Worm (Caenorhabditis elegans) whole organism, late embryonic: ENCODE results near the gene T13F3.4.

Source experiments
- C38D4.7 ChIP-seq: fragments of 200-800 bp; sonication (Bioruptor generic); optimal IDR thresholded peaks from 2 replicates; lab custom pipeline; 2018; ENCODE audit warnings: mild to moderate bottlenecking, missing genetic modification characterization, moderate library complexity, missing compliant biosample characterization
- K09A11.1 ChIP-seq: sonication (generic microtip); optimal IDR thresholded peaks from 2 replicates; lab custom pipeline; 2017; ENCODE audit warnings: antibody characterized with exemption, mild to moderate bottlenecking, missing genetic modification characterization, missing compliant biosample characterization; ENCODE audit not compliant: insufficient read depth
- T23F11.4 ChIP-seq: fragments of 200-800 bp; sonication (Bioruptor generic); optimal IDR thresholded peaks from 2 replicates; lab custom pipeline; 2018; ENCODE audit warnings: mild to moderate bottlenecking, missing genetic modification characterization, missing compliant biosample characterization
- ahr-1 ChIP-seq: sonication (generic microtip); optimal IDR thresholded peaks from 2 replicates; lab custom pipeline; 2016; ENCODE audit warnings: missing genetic modification characterization, missing compliant biosample characterization
- ceh-14 ChIP-seq: sonication (generic microtip); optimal IDR thresholded peaks from 2 replicates; lab custom pipeline; 2016; ENCODE audit warnings: missing genotype, missing genetic modification characterization, missing compliant biosample characterization
- ceh-22 ChIP-seq: sonication (generic microtip); optimal IDR thresholded peaks from 2 replicates; lab custom pipeline; 2017; ENCODE audit warnings: missing biosample characterization, missing genetic modification characterization
- ceh-24 ChIP-seq: sonication (generic microtip); optimal IDR thresholded peaks from 2 replicates; lab custom pipeline; 2016; ENCODE audit warnings: mild to moderate bottlenecking, missing genetic modification characterization, missing compliant biosample characterization
- ceh-31 ChIP-seq: sonication (generic microtip); optimal IDR thresholded peaks from 2 replicates; lab custom pipeline; 2016; ENCODE audit warnings: missing genetic modification characterization, missing compliant biosample characterization
- ceh-34 ChIP-seq: sonication (generic microtip); optimal IDR thresholded peaks from 2 replicates; lab custom pipeline; 2016; ENCODE audit warnings: mild to moderate bottlenecking, missing genetic modification characterization, missing compliant biosample characterization
- ceh-9 ChIP-seq: sonication (generic microtip); optimal IDR thresholded peaks from 2 replicates; lab custom pipeline; 2016; ENCODE audit warnings: mild to moderate bottlenecking, missing genetic modification characterization, inconsistent platforms, missing compliant biosample characterization
- che-1 ChIP-seq: sonication (generic microtip); optimal IDR thresholded peaks from 2 replicates; lab custom pipeline; 2016; ENCODE audit warnings: mild to moderate bottlenecking, missing genetic modification characterization, missing compliant biosample characterization
- dmd-4 ChIP-seq: sonication (generic microtip); optimal IDR thresholded peaks from 2 replicates; lab custom pipeline; 2016; ENCODE audit warnings: borderline replicate concordance, missing genetic modification characterization, missing compliant biosample characterization
- elt-4 ChIP-seq: sonication (generic microtip); optimal IDR thresholded peaks from 2 replicates; lab custom pipeline; 2016; ENCODE audit warnings: missing genetic modification characterization, missing compliant biosample characterization
- eyg-1 ChIP-seq: sonication (generic microtip); optimal IDR thresholded peaks from 2 replicates; lab custom pipeline; 2016; ENCODE audit warnings: missing genotype, missing genetic modification characterization, missing compliant biosample characterization
- hlh-13 ChIP-seq: fragments of 200-800 bp; sonication (Bioruptor generic); optimal IDR thresholded peaks from 2 replicates; lab custom pipeline; 2018; ENCODE audit warnings: mild to moderate bottlenecking, missing genetic modification characterization, missing compliant biosample characterization
- hlh-8 ChIP-seq: sonication (generic microtip); optimal IDR thresholded peaks from 2 replicates; lab custom pipeline; 2016; ENCODE audit warnings: missing genotype, missing genetic modification characterization, missing compliant biosample characterization
- lin-11 ChIP-seq: fragments of 200-800 bp; sonication (Bioruptor generic); optimal IDR thresholded peaks from 2 replicates; lab custom pipeline; 2018; ENCODE audit warnings: mild to moderate bottlenecking, missing genetic modification characterization, missing compliant biosample characterization
- madf-2 ChIP-seq: sonication (generic microtip); optimal IDR thresholded peaks from 2 replicates; lab custom pipeline; 2017; ENCODE audit warnings: missing genetic modification characterization, missing compliant biosample characterization
- mec-3 ChIP-seq: sonication (generic microtip); optimal IDR thresholded peaks from 2 replicates; lab custom pipeline; 2016; ENCODE audit warnings: borderline replicate concordance, missing genetic modification characterization, missing compliant biosample characterization
- nfya-1 ChIP-seq: sonication (generic microtip); optimal IDR thresholded peaks from 2 replicates; lab custom pipeline; 2017; ENCODE audit warnings: missing genetic modification characterization, mild to moderate bottlenecking, missing compliant biosample characterization, antibody characterized with exemption, moderate library complexity
- nhr-11 ChIP-seq: fragments of 150-350 bp; optimal IDR thresholded peaks from 2 replicates; lab custom pipeline; 2014; ENCODE audit warnings: missing biosample characterization, missing genetic modification characterization
- npax-4 ChIP-seq: sonication (generic microtip); optimal IDR thresholded peaks from 2 replicates; lab custom pipeline; 2016; ENCODE audit warnings: missing genetic modification characterization, missing compliant biosample characterization
- pag-3 ChIP-seq: sonication (generic microtip); optimal IDR thresholded peaks from 2 replicates; lab custom pipeline; 2016; ENCODE audit warnings: missing compliant biosample characterization, missing genetic modification characterization, borderline replicate concordance
- pax-1 ChIP-seq: fragments of 150-350 bp; optimal IDR thresholded peaks from 2 replicates; lab custom pipeline; 2014; ENCODE audit warnings: missing biosample characterization, missing genetic modification characterization
- pha-2 ChIP-seq: sonication (generic microtip); optimal IDR thresholded peaks from 2 replicates; lab custom pipeline; 2017; ENCODE audit warnings: mild to moderate bottlenecking, missing genetic modification characterization, missing compliant biosample characterization
- sox-2 ChIP-seq: fragments of 200-800 bp; sonication (Bioruptor generic); IDR thresholded peaks from 2 replicates; pipeline ENCODE4 v1.3.6; 2022; ENCODE audit warnings: missing genetic modification reagents, missing genetic modification characterization, missing compliant biosample characterization
- sox-4 ChIP-seq: sonication (generic microtip); optimal IDR thresholded peaks from 2 replicates; lab custom pipeline; 2017; ENCODE audit warnings: mild to moderate bottlenecking, missing genetic modification characterization, inconsistent platforms, missing compliant biosample characterization
- syd-9 ChIP-seq: sonication (generic microtip); optimal IDR thresholded peaks from 2 replicates; lab custom pipeline; 2016; ENCODE audit warnings: mild to moderate bottlenecking, missing genetic modification characterization, moderate library complexity, missing compliant biosample characterization
- tbx-2 ChIP-seq: sonication (generic microtip); optimal IDR thresholded peaks from 2 replicates; lab custom pipeline; 2016; ENCODE audit warnings: missing genetic modification characterization, missing compliant biosample characterization
- tbx-7 ChIP-seq: sonication (generic microtip); optimal IDR thresholded peaks from 2 replicates; lab custom pipeline; 2016; ENCODE audit warnings: missing genotype, missing genetic modification characterization, missing compliant biosample characterization
- unc-3 ChIP-seq, 2 experiments: fragments of 200-800 bp in 1 of 2; sonication (Bioruptor generic) in 1 of 2; sonication (generic microtip) in 1 of 2; conservative IDR thresholded peaks in 1 of 2; optimal IDR thresholded peaks in 1 of 2; 2 replicates each; pipeline versions ENCODE4 v1.3.6 to Lab custom; 2016 to 2022; ENCODE audit warnings: missing compliant biosample characterization in 2 of 2, missing genetic modification characterization in 2 of 2, missing genetic modification reagents in 1 of 2
- unc-42 ChIP-seq: sonication (generic microtip); optimal IDR thresholded peaks from 2 replicates; lab custom pipeline; 2016; ENCODE audit warnings: missing genotype, missing genetic modification characterization, missing compliant biosample characterization
- zip-5 ChIP-seq: sonication (generic microtip); optimal IDR thresholded peaks from 2 replicates; lab custom pipeline; 2016; ENCODE audit warnings: missing genetic modification characterization, missing compliant biosample characterization

The T13F3.4 gene

DNA sequence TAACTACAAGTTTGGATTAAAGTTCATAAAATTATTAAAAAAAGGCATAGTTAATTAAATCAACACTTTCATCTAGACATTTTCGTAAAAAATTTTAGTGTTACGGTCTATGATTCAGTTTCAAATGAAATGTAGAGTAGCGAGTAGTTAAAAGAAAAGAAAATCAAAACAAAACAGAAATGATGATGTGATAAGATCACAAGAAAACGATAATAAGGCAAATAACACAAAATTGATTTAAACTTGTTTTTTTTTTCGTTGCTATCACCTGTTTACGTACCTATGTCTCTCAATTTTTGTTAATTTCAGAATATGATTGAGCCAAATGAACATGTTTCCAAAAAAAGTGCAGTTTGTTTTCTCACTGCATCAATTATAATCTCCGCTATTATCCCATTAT lies 36.5 kb downstream of the T13F3.4 start, which contains the start of the genes F21H7.2 and F21H7.12:
Gene F21H7.2 (minus strand): TSS at position 101 of the 400 bp plus-strand sequence.
Gene F21H7.12 (plus strand): TSS at position 270 of the 400 bp plus-strand sequence.
- TF ChIP-seq lin-11 (tag; lab: Kevin White, UChicago) (no peak), ceh-14 (no peak)

DNA sequence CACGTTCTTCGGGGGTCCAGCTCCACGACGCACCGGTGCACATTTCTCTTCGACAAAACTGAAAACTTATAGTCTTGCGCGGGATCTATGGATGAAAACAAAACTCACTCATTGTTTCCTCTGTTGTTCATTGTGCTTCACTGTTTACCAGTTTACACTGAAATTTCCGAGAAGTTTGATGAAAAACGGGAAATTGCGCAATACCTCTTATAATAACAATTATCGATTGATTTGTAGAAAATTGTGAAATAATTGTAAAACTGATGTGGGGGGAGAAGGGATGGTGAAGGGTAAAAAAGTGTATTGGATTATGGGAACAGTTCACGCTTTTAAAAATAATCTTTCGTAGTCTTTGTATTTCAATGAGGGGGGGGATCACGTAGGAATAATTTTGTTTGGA lies 37.0 kb downstream of the T13F3.4 start:
- TF ChIP-seq pag-3 (tag; lab: Kevin White, UChicago) (no peak), ceh-9 (tag; lab: Kevin White, UChicago) (no peak)
- TF ChIP-seq, all 69 proteins: peak for 0

DNA sequence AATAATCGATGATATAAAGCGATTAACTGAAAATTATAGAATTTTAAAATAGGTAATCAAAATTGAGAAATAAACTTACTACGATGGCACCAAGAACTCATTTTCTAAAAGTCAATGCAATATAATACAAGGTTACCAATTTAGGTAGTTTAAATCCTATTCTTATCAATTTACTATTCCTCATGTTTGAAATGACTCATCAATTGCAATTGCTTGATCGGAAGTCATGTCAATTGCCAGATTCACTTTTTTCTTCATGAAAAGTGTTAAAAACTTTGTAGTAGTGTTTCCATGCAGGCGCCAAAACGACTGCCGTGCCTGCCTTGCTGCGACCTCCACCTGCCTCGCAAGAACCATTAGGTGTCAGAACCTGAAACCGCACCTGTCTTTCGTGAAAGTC lies 39.8 kb downstream of the T13F3.4 start, which contains the start of gene F11A5.13:
Gene F11A5.13 (minus strand): TSS at position 101 of the 400 bp plus-strand sequence.
- TF ChIP-seq ceh-24 (tag; lab: Kevin White, UChicago) (no peak), mec-3 (tag; lab: Kevin White, UChicago) (no peak), pag-3 (tag; lab: Kevin White, UChicago) (no peak), dmd-4 (tag; lab: Kevin White, UChicago) (no peak), pha-2 (no peak), C38D4.7 (no peak), T23F11.4 (GFP tag; lab: Kevin White, UChicago) (no peak), madf-2 (tag; lab: Kevin White, UChicago) (no peak), sox-4 (tag; lab: Kevin White, UChicago) (no peak), nfya-1 (no peak), tbx-7 (tag; lab: Kevin White, UChicago) (no peak), sox-2 (GFP tag; lab: Robert Waterston, UW) (no peak), npax-4 (tag; lab: Kevin White, UChicago) (no peak), ceh-22 (tag; lab: Kevin White, UChicago) (no peak), syd-9 (tag; lab: Kevin White, UChicago) (no peak), lin-11 (tag; lab: Kevin White, UChicago) (no peak)

DNA sequence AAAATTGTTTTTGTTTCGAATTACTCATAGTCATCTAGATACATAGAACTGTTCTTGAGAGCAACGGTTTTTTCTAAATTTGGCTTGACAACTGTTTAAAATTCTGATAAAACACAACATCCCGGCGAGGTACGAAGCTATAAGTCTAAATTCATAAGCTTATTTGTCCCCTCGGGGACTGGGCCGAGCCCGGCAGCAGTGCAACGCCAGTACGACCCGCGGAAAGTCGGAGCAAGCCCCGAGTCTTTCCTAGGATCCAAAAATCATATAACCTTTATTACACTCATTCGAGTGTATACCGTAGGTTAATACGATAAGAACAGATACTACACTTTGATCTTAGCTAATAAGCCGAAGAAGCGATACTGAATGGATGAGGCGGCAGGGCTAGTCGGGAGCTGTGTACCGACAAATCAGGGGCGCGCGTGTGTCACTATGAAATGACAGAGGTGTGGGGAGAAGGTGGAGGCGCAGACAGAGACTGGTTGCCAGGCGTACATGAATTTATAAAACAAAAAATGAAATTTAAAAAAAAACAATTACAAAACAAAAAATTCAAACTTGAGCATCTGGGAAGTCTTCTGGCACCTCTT lies 40.8 kb downstream of the T13F3.4 start:
- TF ChIP-seq ceh-22 (tag; lab: Kevin White, UChicago) = no peak
- no peak for TF ChIP-seq tbx-2 (tag; lab: Kevin White, UChicago)
- TF ChIP-seq pax-1 (tag; lab: Kevin White, UChicago) = no peak
- TF ChIP-seq elt-4 = no peak

DNA sequence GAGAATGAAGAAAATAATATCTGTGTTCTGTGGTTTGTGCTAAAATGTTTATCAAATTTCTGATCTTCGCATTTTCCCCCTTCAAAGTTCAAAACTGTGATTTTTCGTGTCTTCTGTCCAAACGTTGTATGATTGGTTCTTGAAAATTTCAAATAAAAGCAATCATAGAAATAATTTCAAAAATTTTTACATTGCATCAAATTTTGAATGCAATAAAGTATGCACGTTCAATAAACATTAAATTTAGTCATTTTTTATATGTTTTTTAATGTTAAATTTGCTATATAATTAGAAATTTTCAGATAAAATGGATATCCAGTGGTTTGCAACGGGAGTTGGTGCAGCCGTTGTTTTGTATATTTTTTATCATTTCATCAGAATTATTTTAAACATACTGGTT lies 42.4 kb downstream of the T13F3.4 start, which contains the start of gene stdh-2:
Gene stdh-2 (plus strand): TSS at position 301 of the 400 bp plus-strand sequence.
- TF ChIP-seq dmd-4 (tag; lab: Kevin White, UChicago) = no peak
- TF ChIP-seq K09A11.1 = no peak
- TF ChIP-seq unc-42 (tag; lab: Kevin White, UChicago) = no peak
- TF ChIP-seq ceh-34 (tag; lab: Kevin White, UChicago) = no peak
- no peak for TF ChIP-seq zip-5 (tag; lab: Kevin White, UChicago)
- TF ChIP-seq mec-3 (tag; lab: Kevin White, UChicago) = no peak
- TF ChIP-seq eyg-1 (tag; lab: Kevin White, UChicago) = no peak
- no peak for TF ChIP-seq ceh-31 (tag; lab: Kevin White, UChicago)
- TF ChIP-seq nhr-11 = no peak
- no peak for TF ChIP-seq tbx-7 (tag; lab: Kevin White, UChicago)
- TF ChIP-seq che-1 (tag; lab: Kevin White, UChicago) = no peak
- no peak for TF ChIP-seq pha-2
- TF ChIP-seq tbx-2 (tag; lab: Kevin White, UChicago) = no peak
- TF ChIP-seq hlh-8 = no peak
- no peak for TF ChIP-seq pag-3 (tag; lab: Kevin White, UChicago)
- no peak for TF ChIP-seq ceh-22 (tag; lab: Kevin White, UChicago)
- TF ChIP-seq unc-3 (GFP tag; conservative IDR thresholded peaks at IDR 0.05; lab: Robert Waterston, UW) = no peak
- no peak for TF ChIP-seq unc-3 (tag; optimal IDR thresholded peaks at IDR 0.05; lab: Kevin White, UChicago)
- no peak for TF ChIP-seq ahr-1 (tag; lab: Kevin White, UChicago)
- TF ChIP-seq hlh-13 (GFP tag; lab: Kevin White, UChicago) = no peak
